Fruit fly (Drosophila melanogaster) whole organism, wandering third instar larva: ENCODE results near the gene CG43184.

ENCODE experiments used
- Dfd ChIP-seq: fragments of >200 bp; optimal IDR thresholded peaks from 2 replicates; lab custom pipeline; 2017; ENCODE audit warnings: missing biosample characterization, missing genetic modification characterization
- Hr78 ChIP-seq: fragments of >200 bp; optimal IDR thresholded peaks from 2 replicates; lab custom pipeline; 2017; ENCODE audit warnings: missing biosample characterization, missing genetic modification characterization

CG43184 gene

dm6 chr3L:13887092-13887491 is 49.5 kb downstream of the CG43184 start:
- TF ChIP-seq Hr78 (GFP tag; lab: Kevin White, UChicago): no peak
- peak; percentile 82 for TF ChIP-seq Dfd
